Worm (Caenorhabditis elegans): ENCODE data around the gene lam-2.
A peak's percentile ranks its signal among the peaks of the same experiment; 100 is the strongest.

Gene lam-2

DNA sequence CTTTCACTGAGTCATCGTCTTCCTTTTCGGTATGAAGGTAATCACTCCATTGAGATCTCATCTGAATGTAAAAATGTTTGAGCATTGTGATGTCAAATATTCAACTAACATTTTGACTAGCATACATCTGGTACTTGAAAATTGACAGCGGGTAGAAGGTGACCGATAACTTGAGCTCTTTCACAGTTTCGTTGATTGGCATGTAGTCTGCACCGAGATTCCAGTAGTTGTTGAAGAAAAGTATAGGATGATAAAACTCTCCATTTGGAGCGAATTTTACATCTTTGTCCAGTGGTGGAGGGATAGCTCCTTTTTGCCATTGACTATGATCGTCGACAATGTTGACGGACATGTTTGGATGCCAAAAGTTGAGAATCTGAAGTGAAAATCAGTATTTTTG, 52.0 kb downstream of the lam-2 start:
- TF ChIP-seq lin-35 (GFP tag; optimal IDR thresholded peaks at IDR 0.05) (no peak), nhr-85 (tag) (no peak), pag-3 (tag; optimal IDR thresholded peaks at IDR 0.05; ENCODE audit: borderline replicate concordance, insufficient read depth) (no peak), lsy-2 (tag; optimal IDR thresholded peaks at IDR 0.05) (no peak), sptf-1 (tag; optimal IDR thresholded peaks at IDR 0.05) (no peak), lin-39 (tag; optimal IDR thresholded peaks at IDR 0.05) (no peak), efl-1 (optimal IDR thresholded peaks at IDR 0.05) (no peak), efl-1 (GFP tag; optimal IDR thresholded peaks at IDR 0.05 in 1 of 2) (peak in 1 of 2 experiments; percentile 84)

DNA sequence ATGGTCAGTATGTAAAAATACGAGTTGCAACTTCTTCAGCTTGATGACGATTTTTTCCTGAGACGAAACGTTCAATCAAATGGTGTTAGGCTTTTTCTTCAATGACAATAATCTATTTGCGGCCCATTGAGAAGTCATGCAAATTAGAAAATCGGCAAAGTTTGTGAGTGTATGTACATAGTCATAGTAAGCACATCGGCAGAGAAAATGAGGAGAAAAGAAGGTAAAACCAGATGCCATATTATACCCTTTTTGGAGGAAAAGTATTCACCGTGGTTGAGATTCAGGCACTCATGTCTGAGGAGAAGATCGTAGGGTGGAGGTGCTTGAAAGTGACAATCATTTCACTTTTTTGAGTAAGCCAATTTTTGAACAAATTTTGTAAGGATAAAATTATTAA, 54.7 kb downstream of the lam-2 start, which contains the start of gene C36B7.5:
Gene C36B7.5 (minus strand): TSS at position 101 of the 400 bp plus-strand sequence.
- TF ChIP-seq aha-1 (tag; optimal IDR thresholded peaks at IDR 0.05) (no peak), nhr-28 (tag; optimal IDR thresholded peaks at IDR 0.05) (no peak), zip-4 (GFP tag; optimal IDR thresholded peaks at IDR 0.05) (no peak), C34B4.2 (tag; optimal IDR thresholded peaks at IDR 0.05) (no peak)

All from whole organism, L1 larva.